Worm (Caenorhabditis elegans) whole organism, early embryonic: Measurements from ENCODE around the gene ada-2.

Experiments used
- B0310.2 ChIP-seq: sonication (generic microtip); optimal IDR thresholded peaks from 2 replicates; lab custom pipeline; 2016; ENCODE audit warnings: mild to moderate bottlenecking, missing genetic modification characterization, missing compliant biosample characterization
- F13C5.2 ChIP-seq: sonication (generic microtip); optimal IDR thresholded peaks from 2 replicates; lab custom pipeline; 2017; ENCODE audit warnings: mild to moderate bottlenecking, missing genetic modification characterization, inconsistent platforms, missing compliant biosample characterization
- aly-1 ChIP-seq: sonication (generic microtip); optimal IDR thresholded peaks from 2 replicates; lab custom pipeline; 2016; ENCODE audit warnings: missing genetic modification characterization, missing compliant biosample characterization
- ama-1 ChIP-seq: fragments of 150-350 bp; optimal IDR thresholded peaks from 2 replicates; lab custom pipeline; 2014
- ceh-13 ChIP-seq: fragments of 200-800 bp; sonication (Bioruptor generic); optimal IDR thresholded peaks from 2 replicates; lab custom pipeline; 2018; ENCODE audit warnings: mild to moderate bottlenecking, missing genetic modification characterization, missing compliant biosample characterization
- ceh-36 ChIP-seq: sonication (generic microtip); optimal IDR thresholded peaks from 2 replicates; lab custom pipeline; 2016; ENCODE audit warnings: missing genetic modification characterization, inconsistent platforms, missing compliant biosample characterization
- ets-7 ChIP-seq: sonication (generic microtip); optimal IDR thresholded peaks from 2 replicates; lab custom pipeline; 2016; ENCODE audit warnings: missing genotype, missing genetic modification characterization, missing compliant biosample characterization
- flt-1 ChIP-seq: fragments of 200-800 bp; sonication (Bioruptor generic); IDR thresholded peaks from 2 replicates; pipeline ENCODE4 v1.3.6; 2022; ENCODE audit warnings: missing genetic modification characterization, missing compliant biosample characterization
- hmbx-1 ChIP-seq: sonication (generic microtip); optimal IDR thresholded peaks from 2 replicates; lab custom pipeline; 2016; ENCODE audit warnings: mild to moderate bottlenecking, missing genetic modification characterization, missing compliant biosample characterization
- hmg-4 ChIP-seq: fragments of 200-800 bp; sonication (Bioruptor generic); optimal IDR thresholded peaks from 2 replicates; lab custom pipeline; 2018; ENCODE audit warnings: mild to moderate bottlenecking, missing genetic modification characterization, missing compliant biosample characterization
- hnd-1 ChIP-seq: sonication (generic microtip); optimal IDR thresholded peaks from 2 replicates; lab custom pipeline; 2016; ENCODE audit warnings: missing genetic modification characterization, missing compliant biosample characterization
- pes-1 ChIP-seq: fragments of 200-800 bp; sonication (Bioruptor generic); IDR thresholded peaks from 2 replicates; pipeline ENCODE4 v1.3.6; 2022; ENCODE audit warnings: missing genetic modification reagents, missing genetic modification characterization, missing compliant biosample characterization
- scrt-1 ChIP-seq: fragments of 200-800 bp; sonication (Bioruptor generic); IDR thresholded peaks from 2 replicates; pipeline ENCODE4 v1.3.6; 2022; ENCODE audit warnings: missing genetic modification characterization, missing compliant biosample characterization
- sea-1 ChIP-seq: fragments of 200-800 bp; sonication (Bioruptor generic); conservative IDR thresholded peaks from 2 replicates; pipeline ENCODE4 v1.3.6; 2022; ENCODE audit warnings: missing genetic modification characterization, missing compliant biosample characterization
- tbx-11 ChIP-seq: fragments of 200-800 bp; sonication (Bioruptor generic); IDR thresholded peaks from 2 replicates; pipeline ENCODE4 v1.3.6; 2022; ENCODE audit warnings: missing genetic modification characterization, missing compliant biosample characterization
- tbx-37 ChIP-seq: fragments of 200-800 bp; sonication (Bioruptor generic); conservative IDR thresholded peaks from 2 replicates; pipeline ENCODE4 v1.3.6; 2022; ENCODE audit warnings: missing genetic modification reagents, missing genetic modification characterization, missing compliant biosample characterization
- tra-4 ChIP-seq: sonication (generic microtip); optimal IDR thresholded peaks from 2 replicates; lab custom pipeline; 2017; ENCODE audit warnings: missing genetic modification characterization, missing compliant biosample characterization

The ada-2 gene

ce11 chrII:7272513-7272912 is 20.5 kb downstream of the ada-2 start:
- no peak for TF ChIP-seq hmg-4 (GFP tag; lab: Kevin White, UChicago)
- TF ChIP-seq tbx-11 (GFP tag; lab: Robert Waterston, UW) = no peak
- TF ChIP-seq aly-1 (tag; lab: Kevin White, UChicago) = no peak

- TF ChIP-seq ceh-13 (GFP tag; lab: Kevin White, UChicago) (no peak), aly-1 (tag; lab: Kevin White, UChicago) (no peak), tbx-11 (GFP tag; lab: Robert Waterston, UW) (no peak), F13C5.2 (tag; lab: Kevin White, UChicago) (no peak), tbx-37 (GFP tag; lab: Robert Waterston, UW) (no peak), hmbx-1 (tag; lab: Kevin White, UChicago) (no peak), ets-7 (tag; lab: Kevin White, UChicago) (no peak), B0310.2 (tag; lab: Kevin White, UChicago) (no peak), ama-1 (no peak), pes-1 (GFP tag; lab: Robert Waterston, UW) (no peak), scrt-1 (GFP tag; lab: Robert Waterston, UW) (no peak), hnd-1 (tag; lab: Kevin White, UChicago) (no peak), ceh-36 (tag; lab: Kevin White, UChicago) (no peak), tra-4 (tag; lab: Kevin White, UChicago) (no peak), hmg-4 (GFP tag; lab: Kevin White, UChicago) (no peak), sea-1 (GFP tag; lab: Robert Waterston, UW) (no peak), flt-1 (no peak)
Observed at ce11 chrII:7273517-7273916, 21.5 kb downstream of the ada-2 start.

ce11 chrII:7277257-7277656 is 25.2 kb downstream of the ada-2 start:
- TF ChIP-seq hnd-1 (tag; lab: Kevin White, UChicago) (no peak), tbx-37 (GFP tag; lab: Robert Waterston, UW) (no peak), pes-1 (GFP tag; lab: Robert Waterston, UW) (no peak), ceh-13 (GFP tag; lab: Kevin White, UChicago) (no peak)

- no peak for TF ChIP-seq ama-1
- no peak for TF ChIP-seq tra-4 (tag; lab: Kevin White, UChicago)
- no peak for TF ChIP-seq hnd-1 (tag; lab: Kevin White, UChicago)
- TF ChIP-seq ceh-13 (GFP tag; lab: Kevin White, UChicago) = no peak
- TF ChIP-seq aly-1 (tag; lab: Kevin White, UChicago) = no peak
- no peak for TF ChIP-seq tbx-11 (GFP tag; lab: Robert Waterston, UW)
- no peak for TF ChIP-seq scrt-1 (GFP tag; lab: Robert Waterston, UW)
- TF ChIP-seq hmbx-1 (tag; lab: Kevin White, UChicago) = no peak
- TF ChIP-seq tbx-37 (GFP tag; lab: Robert Waterston, UW) = no peak
- no peak for TF ChIP-seq flt-1
- no peak for TF ChIP-seq pes-1 (GFP tag; lab: Robert Waterston, UW)
- no peak for TF ChIP-seq B0310.2 (tag; lab: Kevin White, UChicago)
- no peak for TF ChIP-seq ets-7 (tag; lab: Kevin White, UChicago)
- TF ChIP-seq sea-1 (GFP tag; lab: Robert Waterston, UW) = no peak
- TF ChIP-seq ceh-36 (tag; lab: Kevin White, UChicago) = no peak
- no peak for TF ChIP-seq F13C5.2 (tag; lab: Kevin White, UChicago)
Observed at ce11 chrII:7277925-7278324, 25.9 kb downstream of the ada-2 start.

ce11 chrII:7279808-7280207 is 27.7 kb downstream of the ada-2 start:
- TF ChIP-seq ceh-36 (tag; lab: Kevin White, UChicago) (no peak), ets-7 (tag; lab: Kevin White, UChicago) (no peak), tra-4 (tag; lab: Kevin White, UChicago) (no peak), sea-1 (GFP tag; lab: Robert Waterston, UW) (no peak), ama-1 (no peak), hmbx-1 (tag; lab: Kevin White, UChicago) (no peak), F13C5.2 (tag; lab: Kevin White, UChicago) (no peak), aly-1 (tag; lab: Kevin White, UChicago) (no peak), flt-1 (no peak), pes-1 (GFP tag; lab: Robert Waterston, UW) (no peak), B0310.2 (tag; lab: Kevin White, UChicago) (no peak), tbx-37 (GFP tag; lab: Robert Waterston, UW) (no peak), ceh-13 (GFP tag; lab: Kevin White, UChicago) (no peak), scrt-1 (GFP tag; lab: Robert Waterston, UW) (no peak), tbx-11 (GFP tag; lab: Robert Waterston, UW) (no peak), hnd-1 (tag; lab: Kevin White, UChicago) (no peak), hmg-4 (GFP tag; lab: Kevin White, UChicago) (no peak)

- TF ChIP-seq F13C5.2 (tag; lab: Kevin White, UChicago) (no peak), sea-1 (GFP tag; lab: Robert Waterston, UW) (no peak), hnd-1 (tag; lab: Kevin White, UChicago) (no peak), scrt-1 (GFP tag; lab: Robert Waterston, UW) (no peak), hmbx-1 (tag; lab: Kevin White, UChicago) (no peak), aly-1 (tag; lab: Kevin White, UChicago) (no peak), ets-7 (tag; lab: Kevin White, UChicago) (no peak), tbx-37 (GFP tag; lab: Robert Waterston, UW) (no peak), tra-4 (tag; lab: Kevin White, UChicago) (no peak), ceh-36 (tag; lab: Kevin White, UChicago) (no peak), ama-1 (no peak), hmg-4 (GFP tag; lab: Kevin White, UChicago) (no peak), pes-1 (GFP tag; lab: Robert Waterston, UW) (no peak), tbx-11 (GFP tag; lab: Robert Waterston, UW) (no peak), flt-1 (no peak), B0310.2 (tag; lab: Kevin White, UChicago) (no peak), ceh-13 (GFP tag; lab: Kevin White, UChicago) (no peak)
Observed at ce11 chrII:7280584-7280983, 28.5 kb downstream of the ada-2 start.

ce11 chrII:7283063-7283462 is 31.0 kb downstream of the ada-2 start:
- TF ChIP-seq ama-1 (no peak), hnd-1 (tag; lab: Kevin White, UChicago) (no peak), tbx-11 (GFP tag; lab: Robert Waterston, UW) (no peak), ceh-13 (GFP tag; lab: Kevin White, UChicago) (no peak), ets-7 (tag; lab: Kevin White, UChicago) (no peak), aly-1 (tag; lab: Kevin White, UChicago) (no peak), F13C5.2 (tag; lab: Kevin White, UChicago) (no peak), scrt-1 (GFP tag; lab: Robert Waterston, UW) (no peak), ceh-36 (tag; lab: Kevin White, UChicago) (no peak), flt-1 (no peak)
